Fruit fly (Drosophila melanogaster) whole organism, adult: ENCODE measurements around the gene CG42676.

Experiments
- CG12768 ChIP-seq: fragments of 200-800 bp; sonication (Bioruptor generic); optimal IDR thresholded peaks from 2 replicates; lab custom pipeline; 2017; ENCODE audit warnings: missing biosample characterization, missing genetic modification characterization, mild to moderate bottlenecking, moderate library complexity, missing genetic modification reagents
- CG14711 ChIP-seq: fragments of 200-800 bp; sonication (Bioruptor generic); optimal IDR thresholded peaks from 2 replicates; lab custom pipeline; 2018; ENCODE audit warnings: missing biosample characterization, mild to moderate bottlenecking, missing genetic modification characterization, moderate library complexity
- CG33017 ChIP-seq: fragments of 200-800 bp; sonication (Bioruptor generic); optimal IDR thresholded peaks from 2 replicates; lab custom pipeline; 2018; ENCODE audit warnings: missing biosample characterization, mild to moderate bottlenecking, missing genetic modification characterization, moderate library complexity
- CG5204 ChIP-seq: fragments of 200-800 bp; sonication (Bioruptor generic); optimal IDR thresholded peaks from 2 replicates; lab custom pipeline; 2016; ENCODE audit warnings: missing biosample characterization, missing genetic modification characterization
- CG7045 ChIP-seq: fragments of 200-800 bp; sonication (Bioruptor generic); optimal IDR thresholded peaks from 2 replicates; lab custom pipeline; 2017; ENCODE audit warnings: missing biosample characterization, mild to moderate bottlenecking, missing genetic modification characterization
- CG7101 ChIP-seq: fragments of 200-800 bp; sonication (Bioruptor generic); optimal IDR thresholded peaks from 2 replicates; lab custom pipeline; 2018; ENCODE audit warnings: missing biosample characterization, mild to moderate bottlenecking, missing genetic modification characterization, moderate library complexity
- Crg-1 ChIP-seq: fragments of 200-800 bp; sonication (Bioruptor generic); optimal IDR thresholded peaks from 2 replicates; lab custom pipeline; 2016; ENCODE audit warnings: missing biosample characterization, missing genetic modification characterization
- Hr96 ChIP-seq: fragments of 200-800 bp; sonication (Bioruptor generic); optimal IDR thresholded peaks from 2 replicates; lab custom pipeline; 2016; ENCODE audit warnings: missing biosample characterization, missing genetic modification characterization
- bab1 ChIP-seq: fragments of 200-800 bp; sonication (Bioruptor generic); optimal IDR thresholded peaks from 3 replicates; lab custom pipeline; 2019; ENCODE audit warnings: missing biosample characterization, mild to moderate bottlenecking, missing genetic modification characterization, moderate library complexity
- cic ChIP-seq: fragments of 200-800 bp; sonication (Bioruptor generic); optimal IDR thresholded peaks from 2 replicates; lab custom pipeline; 2017; ENCODE audit warnings: missing biosample characterization, mild to moderate bottlenecking, missing genetic modification characterization, moderate library complexity
- cnc ChIP-seq, 2 experiments: fragments of >200 bp; optimal IDR thresholded peaks; 2 replicates each; lab custom pipeline; 2017
- ovo ChIP-seq: fragments of 200-800 bp; sonication (Bioruptor generic); optimal IDR thresholded peaks from 2 replicates; lab custom pipeline; 2016; ENCODE audit warnings: missing biosample characterization, missing genetic modification characterization
- pad ChIP-seq: fragments of 200-800 bp; sonication (Bioruptor generic); optimal IDR thresholded peaks from 3 replicates; lab custom pipeline; 2017; ENCODE audit warnings: missing biosample characterization, missing genetic modification characterization, mild to moderate bottlenecking, moderate library complexity, missing genetic modification reagents
- tj ChIP-seq: fragments of 200-800 bp; sonication (Bioruptor generic); optimal IDR thresholded peaks from 3 replicates; lab custom pipeline; 2017; ENCODE audit warnings: missing biosample characterization, mild to moderate bottlenecking, missing genetic modification characterization, moderate library complexity

DNA sequence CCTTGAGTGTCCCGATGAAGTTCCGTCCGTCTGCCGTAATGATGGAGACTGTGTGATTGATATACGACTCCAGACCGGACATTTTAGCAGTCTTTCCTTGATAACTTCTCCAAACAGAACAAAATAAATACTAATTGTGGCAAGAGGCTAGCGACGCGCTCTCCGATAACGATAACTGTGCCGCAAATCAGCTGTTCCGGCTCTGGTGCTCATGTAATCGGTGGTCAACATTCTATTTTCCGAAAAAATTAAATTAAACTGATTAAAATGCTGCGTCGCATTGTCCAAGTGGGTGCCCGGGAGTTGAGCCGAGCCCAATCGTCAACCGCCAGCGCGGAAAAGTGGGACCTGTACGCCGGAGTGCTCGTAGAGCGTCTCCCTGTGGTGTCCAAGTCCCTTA, 25.7 kb upstream of the CG42676 start, which contains the start of the genes CG2021 and mRpL46:
- TF ChIP-seq CG33017 (tag; lab: Kevin White, UChicago), result no peak
- no peak for TF ChIP-seq bab1 (GFP tag; lab: Kevin White, UChicago)
- no peak for TF ChIP-seq pad (GFP tag; lab: Kevin White, UChicago)
- TF ChIP-seq CG12768 (GFP tag; lab: Kevin White, UChicago), result no peak
- no peak for TF ChIP-seq cnc (optimal IDR thresholded peaks at IDR 0.05; lab: Kevin White, UChicago)
- no peak for TF ChIP-seq cic (GFP tag; lab: Kevin White, UChicago)
- TF ChIP-seq CG7045, result no peak
- no peak for TF ChIP-seq Hr96 (GFP tag; lab: Kevin White, UChicago)
- TF ChIP-seq CG7101, result no peak
- TF ChIP-seq tj (GFP tag; lab: Kevin White, UChicago), result no peak
- no peak for TF ChIP-seq CG14711 (tag; lab: Kevin White, UChicago)
- no peak for TF ChIP-seq CG5204
- TF ChIP-seq ovo (GFP tag; lab: Kevin White, UChicago), result no peak
- TF ChIP-seq Crg-1 (GFP tag; lab: Kevin White, UChicago), result no peak
